Worm (Caenorhabditis elegans) whole organism, L1 larva: ENCODE measurements around the gene rskd-1.

Source experiments
- ama-1 ChIP-seq: fragments of 150-350 bp; optimal IDR thresholded peaks from 2 replicates; lab custom pipeline; 2014
- dpl-1 ChIP-seq, 3 experiments: fragments of 150-350 bp in 2 of 3; sonication (generic microtip) in 1 of 3; optimal IDR thresholded peaks; 2 replicates each; lab custom pipeline; 2014 to 2017; ENCODE audit warnings: missing biosample characterization in 3 of 3, missing genetic modification characterization in 3 of 3, missing genetic modification reagents in 3 of 3
- fkh-10 ChIP-seq: sonication (generic microtip); optimal IDR thresholded peaks from 2 replicates; lab custom pipeline; 2017; ENCODE audit warnings: missing biosample characterization, missing genetic modification reagents, missing genetic modification characterization
- nhr-237 ChIP-seq: fragments of 150-350 bp; optimal IDR thresholded peaks from 2 replicates; lab custom pipeline; 2014; ENCODE audit warnings: missing biosample characterization, missing genetic modification characterization
- nhr-84 ChIP-seq: sonication (generic microtip); optimal IDR thresholded peaks from 2 replicates; lab custom pipeline; 2017; ENCODE audit warnings: missing biosample characterization, missing genetic modification characterization
- nhr-90 ChIP-seq: sonication (generic microtip); optimal IDR thresholded peaks from 2 replicates; lab custom pipeline; 2016; ENCODE audit warnings: mild to moderate bottlenecking, missing genetic modification characterization, missing compliant biosample characterization; ENCODE audit not compliant: poor library complexity

DNA sequence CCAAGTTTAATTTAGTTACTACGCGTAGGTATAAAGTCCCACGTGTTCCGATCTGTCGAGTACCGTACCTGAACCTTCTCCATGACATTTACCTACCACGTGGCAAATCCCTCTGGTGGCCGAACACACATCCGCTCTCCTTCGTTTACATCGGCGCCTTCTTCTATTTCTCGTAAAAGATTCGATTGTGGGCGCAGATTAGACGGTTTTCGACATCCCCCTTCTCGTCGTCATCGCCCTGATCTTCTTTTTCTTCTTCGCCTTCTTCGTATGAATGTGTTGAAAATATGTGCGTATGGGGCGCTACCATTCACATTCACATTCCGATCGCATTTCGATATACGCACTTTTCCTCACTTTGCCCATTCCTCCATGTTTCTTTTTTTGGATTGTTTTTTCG lies 8.4 kb upstream of the rskd-1 start:
- TF ChIP-seq dpl-1 (GFP tag; optimal IDR thresholded peaks at IDR 0.05; lab: Kevin White, UChicago) (no peak), ama-1 (lab: Kevin White, UChicago) (no peak), nhr-90 (tag; lab: Kevin White, UChicago) (no peak), nhr-237 (tag; lab: Kevin White, UChicago) (no peak), nhr-84 (tag; lab: Kevin White, UChicago) (no peak), fkh-10 (GFP tag; lab: Kevin White, UChicago) (no peak)
